Worm (Caenorhabditis elegans) whole organism, early embryonic: ENCODE results near the gene spex-3.

ENCODE experiments used
- ama-1 ChIP-seq: fragments of 150-350 bp; optimal IDR thresholded peaks from 2 replicates; lab custom pipeline; 2014
- ceh-13 ChIP-seq: fragments of 200-800 bp; sonication (Bioruptor generic); optimal IDR thresholded peaks from 2 replicates; lab custom pipeline; 2018; ENCODE audit warnings: mild to moderate bottlenecking, missing genetic modification characterization, missing compliant biosample characterization
- scrt-1 ChIP-seq: fragments of 200-800 bp; sonication (Bioruptor generic); IDR thresholded peaks from 2 replicates; pipeline ENCODE4 v1.3.6; 2022; ENCODE audit warnings: missing genetic modification characterization, missing compliant biosample characterization
- sea-1 ChIP-seq: fragments of 200-800 bp; sonication (Bioruptor generic); conservative IDR thresholded peaks from 2 replicates; pipeline ENCODE4 v1.3.6; 2022; ENCODE audit warnings: missing genetic modification characterization, missing compliant biosample characterization
- tbx-37 ChIP-seq: fragments of 200-800 bp; sonication (Bioruptor generic); conservative IDR thresholded peaks from 2 replicates; pipeline ENCODE4 v1.3.6; 2022; ENCODE audit warnings: missing genetic modification reagents, missing genetic modification characterization, missing compliant biosample characterization
- tra-4 ChIP-seq: sonication (generic microtip); optimal IDR thresholded peaks from 2 replicates; lab custom pipeline; 2017; ENCODE audit warnings: missing genetic modification characterization, missing compliant biosample characterization

DNA sequence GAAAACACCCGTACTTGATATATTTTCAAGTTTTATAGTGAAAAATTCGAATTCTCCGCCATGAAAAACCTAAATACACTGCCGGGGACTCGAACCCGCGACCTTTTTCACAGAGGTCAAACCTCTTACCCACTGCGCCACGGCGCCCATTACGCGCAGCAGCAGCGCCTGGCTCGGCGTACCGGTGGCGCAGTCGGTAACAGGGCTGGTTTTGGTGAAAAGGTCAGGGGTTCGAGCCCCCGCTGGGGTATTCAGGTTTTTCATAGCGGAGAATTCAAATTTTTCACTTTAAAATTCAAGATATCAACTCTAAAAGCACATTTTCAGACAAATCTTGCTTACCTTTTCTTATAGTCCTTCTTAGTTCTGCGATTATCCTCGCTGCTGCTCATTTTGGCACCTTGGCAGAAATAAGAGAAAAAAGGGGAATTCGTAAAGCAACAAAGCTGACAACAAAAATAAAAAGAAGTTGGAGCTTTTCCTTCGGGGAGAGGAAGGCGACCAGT, 37.4 kb downstream of the spex-3 start, which contains the start of gene Y22D7AL.16:
- TF ChIP-seq scrt-1 (no peak), tra-4 (no peak), ama-1 (lab: Kevin White, UChicago) (no peak), tbx-37 (GFP tag; lab: Robert Waterston, UW) (no peak), sea-1 (no peak), ceh-13 (GFP tag; lab: Kevin White, UChicago) (no peak)
